Fruit fly (Drosophila melanogaster): ENCODE results near the gene Pldn.

Gene Pldn

dm6 chr3L:11717300-11717699 lies 26.1 kb upstream of the Pldn start (continued):
- TF ChIP-seq CG15601 (tag; optimal IDR thresholded peaks at IDR 0.05): no peak
- no peak for TF ChIP-seq lov (optimal IDR thresholded peaks at IDR 0.05)
- TF ChIP-seq lov (GFP tag; IDR thresholded peaks at IDR 0.05): no peak
- no peak for TF ChIP-seq Dref (GFP tag; IDR thresholded peaks at IDR 0.05)
- 0 out of 2 replicates have a peak, but pooled peaks have one; percentile 14 for TF ChIP-seq onecut (GFP tag; IDR thresholded peaks at IDR 0.05)
- peak; percentile 2 for TF ChIP-seq nom (GFP tag; optimal IDR thresholded peaks at IDR 0.05)
- TF ChIP-seq CG4820 (GFP tag; optimal IDR thresholded peaks at IDR 0.05): no peak
- no peak for TF ChIP-seq CG1529 (GFP tag; optimal IDR thresholded peaks at IDR 0.05)
- no peak for TF ChIP-seq h (optimal IDR thresholded peaks at IDR 0.05)
- TF ChIP-seq Doc2 (GFP tag; IDR thresholded peaks at IDR 0.05): no peak
- TF ChIP-seq CG18599 (GFP tag; optimal IDR thresholded peaks at IDR 0.05): no peak
- no peak for TF ChIP-seq Trl (optimal IDR thresholded peaks at IDR 0.05)
- TF ChIP-seq Trl (GFP tag; optimal IDR thresholded peaks at IDR 0.05): no peak
- no peak for TF ChIP-seq CG15011 (GFP tag; optimal IDR thresholded peaks at IDR 0.05)
- no peak for TF ChIP-seq CG15479 (GFP tag; optimal IDR thresholded peaks at IDR 0.05)
- no peak for TF ChIP-seq CG17612 (GFP tag; IDR thresholded peaks at IDR 0.05)
- no peak for TF ChIP-seq bowl (GFP tag; IDR thresholded peaks at IDR 0.05)
- TF ChIP-seq vvl (GFP tag; IDR thresholded peaks at IDR 0.05): peak; percentile 69
- TF ChIP-seq Vsx1 (GFP tag; optimal IDR thresholded peaks at IDR 0.05): peak; percentile 35
- TF ChIP-seq ap (GFP tag; IDR thresholded peaks at IDR 0.05): no peak
- TF ChIP-seq CG32767 (GFP tag; IDR thresholded peaks at IDR 0.05): no peak
- no peak for TF ChIP-seq CG9609 (GFP tag; optimal IDR thresholded peaks at IDR 0.05)
- no peak for TF ChIP-seq CG9215 (GFP tag; IDR thresholded peaks at IDR 0.05)
- no peak for TF ChIP-seq Taf1 (GFP tag; IDR thresholded peaks at IDR 0.05)
- no peak for TF ChIP-seq GATAe (GFP tag; conservative IDR thresholded peaks at IDR 0.05)
- TF ChIP-seq ro (GFP tag; IDR thresholded peaks at IDR 0.05): no peak
- no peak for TF ChIP-seq lola (GFP tag; optimal IDR thresholded peaks at IDR 0.05)
- TF ChIP-seq CG6813 (GFP tag; optimal IDR thresholded peaks at IDR 0.05): no peak
- TF ChIP-seq CG12659 (GFP tag; optimal IDR thresholded peaks at IDR 0.05): no peak
- no peak for TF ChIP-seq peb (GFP tag; IDR thresholded peaks at IDR 0.05)

- peak; percentile 95 for TF ChIP-seq sd (tag; optimal IDR thresholded peaks at IDR 0.05)
- no peak for TF ChIP-seq CG2889 (GFP tag; IDR thresholded peaks at IDR 0.05)
- no peak for TF ChIP-seq Oli (tag; optimal IDR thresholded peaks at IDR 0.05)
- no peak for TF ChIP-seq sim (GFP tag; IDR thresholded peaks at IDR 0.05)
- TF ChIP-seq CG8944 (GFP tag; optimal IDR thresholded peaks at IDR 0.05): no peak
- 0 out of 4 replicates have a peak, but pooled peaks have one; percentile 48 for TF ChIP-seq chinmo (GFP tag; IDR thresholded peaks at IDR 0.05; ENCODE audit: partially characterized antibody)
- TF ChIP-seq D (optimal IDR thresholded peaks at IDR 0.05): no peak
- no peak for TF ChIP-seq D (GFP tag; optimal IDR thresholded peaks at IDR 0.05)
- TF ChIP-seq CG8924 (tag; optimal IDR thresholded peaks at IDR 0.05): no peak
- no peak for TF ChIP-seq Usf (GFP tag; optimal IDR thresholded peaks at IDR 0.05)
- no peak for TF ChIP-seq CG17186 (GFP tag; optimal IDR thresholded peaks at IDR 0.05)
- no peak for TF ChIP-seq twi (tag; optimal IDR thresholded peaks at IDR 0.05)
- TF ChIP-seq CG13894 (tag; optimal IDR thresholded peaks at IDR 0.05): peak; percentile 64
- no peak for TF ChIP-seq z (GFP tag; IDR thresholded peaks at IDR 0.05)
- no peak for TF ChIP-seq sens-2 (GFP tag; IDR thresholded peaks at IDR 0.05)
- peak; percentile 22 for TF ChIP-seq CG10543 (GFP tag; optimal IDR thresholded peaks at IDR 0.05)
- no peak for TF ChIP-seq E2f2 (GFP tag; IDR thresholded peaks at IDR 0.05)
- TF ChIP-seq CG14441 (GFP tag; IDR thresholded peaks at IDR 0.05): no peak
- no peak for TF ChIP-seq ttk (GFP tag; IDR thresholded peaks at IDR 0.05)
- peak; percentile 58 for TF ChIP-seq CG12769 (tag; optimal IDR thresholded peaks at IDR 0.05)
- TF ChIP-seq Blimp-1 (GFP tag; optimal IDR thresholded peaks at IDR 0.05): no peak
- no peak for TF ChIP-seq Awh (GFP tag; IDR thresholded peaks at IDR 0.05)
- TF ChIP-seq Sin3A (optimal IDR thresholded peaks at IDR 0.05): no peak
- TF ChIP-seq CG31224 (GFP tag; IDR thresholded peaks at IDR 0.05): no peak
- TF ChIP-seq CG3838 (GFP tag; optimal IDR thresholded peaks at IDR 0.05): no peak
These were observed 25.7 kb upstream of the Pldn start for dm6 chr3L:11716899-11717298.

Measured in whole organism, embryonic.